Worm (Caenorhabditis elegans) whole organism, young adult: ENCODE results near the gene C18H7.6.
A peak's percentile ranks its signal among the peaks of the same experiment; 100 is the strongest.

Source experiments
- B0019.2 ChIP-seq: fragments of 200-800 bp; sonication (Bioruptor generic); conservative IDR thresholded peaks from 2 replicates; pipeline ENCODE4 v1.3.6; 2022; ENCODE audit warnings: missing genetic modification reagents, missing genetic modification characterization, missing compliant biosample characterization
- F49E8.2 ChIP-seq: sonication (generic microtip); optimal IDR thresholded peaks from 3 replicates; lab custom pipeline; 2017; ENCODE audit warnings: missing genetic modification characterization, mild to moderate bottlenecking, missing compliant biosample characterization, antibody characterized with exemption, moderate library complexity; ENCODE audit not compliant: insufficient read depth
- F55B11.4 ChIP-seq: sonication (generic microtip); optimal IDR thresholded peaks from 2 replicates; lab custom pipeline; 2016; ENCODE audit warnings: missing compliant biosample characterization, missing genetic modification characterization, borderline replicate concordance; ENCODE audit not compliant: insufficient read depth
- F57A8.1 ChIP-seq: fragments of 200-800 bp; sonication (Bioruptor generic); optimal IDR thresholded peaks from 2 replicates; lab custom pipeline; 2018; ENCODE audit warnings: mild to moderate bottlenecking, missing genetic modification characterization, moderate library complexity, missing compliant biosample characterization
- Y67H2A.10 ChIP-seq: fragments of 200-800 bp; sonication (Bioruptor generic); conservative IDR thresholded peaks from 2 replicates; pipeline ENCODE4 v1.3.6; 2022; ENCODE audit warnings: missing genetic modification reagents, missing genetic modification characterization, missing compliant biosample characterization
- ama-1 ChIP-seq, 3 experiments: fragments of 150-350 bp in 1 of 3; sonication (generic microtip) in 2 of 3; optimal IDR thresholded peaks; 2 replicates each; lab custom pipeline; 2014 to 2018; ENCODE audit warnings: missing biosample characterization in 2 of 3, missing genetic modification characterization in 2 of 3, missing genetic modification reagents in 2 of 3
- aptf-2 ChIP-seq: fragments of 200-800 bp; sonication (Bioruptor generic); conservative IDR thresholded peaks from 2 replicates; pipeline ENCODE4 v1.3.6; 2022; ENCODE audit warnings: missing genetic modification reagents, missing genetic modification characterization, missing compliant biosample characterization
- aptf-3 ChIP-seq: fragments of 200-800 bp; sonication (Bioruptor generic); IDR thresholded peaks from 2 replicates; pipeline ENCODE4 v1.3.6; 2022; ENCODE audit warnings: missing genetic modification characterization, missing compliant biosample characterization
- ccch-3 ChIP-seq: fragments of 200-800 bp; sonication (Bioruptor generic); optimal IDR thresholded peaks from 2 replicates; lab custom pipeline; 2018; ENCODE audit warnings: mild to moderate bottlenecking, missing genetic modification characterization, missing compliant biosample characterization
- cebp-1 ChIP-seq, 2 experiments: fragments of 200-800 bp in 1 of 2; sonication (Bioruptor generic) in 1 of 2; sonication (generic microtip) in 1 of 2; IDR thresholded peaks in 1 of 2; optimal IDR thresholded peaks in 1 of 2; 2 replicates each; pipeline versions ENCODE4 v1.3.6 to Lab custom; 2017 to 2022; ENCODE audit warnings: missing compliant biosample characterization in 2 of 2, missing genetic modification characterization in 2 of 2, mild to moderate bottlenecking in 1 of 2, missing genetic modification reagents in 1 of 2, moderate library complexity in 1 of 2
- ceh-40 ChIP-seq: fragments of 200-800 bp; sonication (Bioruptor generic); IDR thresholded peaks from 2 replicates; pipeline ENCODE4 v1.3.6; 2022; ENCODE audit warnings: missing genetic modification characterization, missing compliant biosample characterization
- ceh-91 ChIP-seq: fragments of 200-800 bp; sonication (Bioruptor generic); IDR thresholded peaks from 2 replicates; pipeline ENCODE4 v1.3.6; 2022; ENCODE audit warnings: missing genetic modification reagents, missing genetic modification characterization, missing compliant biosample characterization
- him-1 ChIP-seq: sonication (generic microtip); optimal IDR thresholded peaks from 2 replicates; lab custom pipeline; 2016; ENCODE audit warnings: missing genotype, missing genetic modification reagents, missing genetic modification characterization, missing compliant biosample characterization
- lin-26 ChIP-seq: fragments of 200-800 bp; sonication (Bioruptor generic); IDR thresholded peaks from 2 replicates; pipeline ENCODE4 v1.3.6; 2022; ENCODE audit warnings: missing genetic modification reagents, missing genetic modification characterization, missing compliant biosample characterization
- lin-54 ChIP-seq: fragments of 200-800 bp; sonication (Bioruptor generic); optimal IDR thresholded peaks from 2 replicates; lab custom pipeline; 2018; ENCODE audit warnings: mild to moderate bottlenecking, missing genetic modification characterization, missing compliant biosample characterization
- lir-1 ChIP-seq: fragments of 200-800 bp; sonication (Bioruptor generic); conservative IDR thresholded peaks from 2 replicates; pipeline ENCODE4 v1.3.6; 2022; ENCODE audit warnings: missing genetic modification reagents, missing genetic modification characterization, missing compliant biosample characterization
- lsl-1 ChIP-seq: fragments of 200-800 bp; sonication (Bioruptor generic); optimal IDR thresholded peaks from 2 replicates; lab custom pipeline; 2018; ENCODE audit warnings: mild to moderate bottlenecking, missing genetic modification characterization, moderate library complexity, missing compliant biosample characterization
- madf-6 ChIP-seq: fragments of 200-800 bp; sonication (Bioruptor generic); IDR thresholded peaks from 2 replicates; pipeline ENCODE4 v1.3.6; 2022; ENCODE audit warnings: missing genetic modification reagents, missing genetic modification characterization, missing compliant biosample characterization
- madf-8 ChIP-seq: fragments of 200-800 bp; sonication (Bioruptor generic); conservative IDR thresholded peaks from 2 replicates; pipeline ENCODE4 v1.3.6; 2022; ENCODE audit warnings: missing genetic modification reagents, missing genetic modification characterization, missing compliant biosample characterization
- mxl-1 ChIP-seq: sonication (generic microtip); optimal IDR thresholded peaks from 2 replicates; lab custom pipeline; 2016; ENCODE audit warnings: missing genetic modification characterization, missing compliant biosample characterization
- nfya-2 ChIP-seq: fragments of 200-800 bp; sonication (Bioruptor generic); IDR thresholded peaks from 2 replicates; pipeline ENCODE4 v1.3.6; 2022; ENCODE audit warnings: missing genetic modification reagents, missing genetic modification characterization, missing compliant biosample characterization
- nhr-120 ChIP-seq: fragments of 200-800 bp; sonication (Bioruptor generic); IDR thresholded peaks from 2 replicates; pipeline ENCODE4 v1.3.6; 2022; ENCODE audit warnings: missing genetic modification characterization, missing compliant biosample characterization
- nhr-80 ChIP-seq: sonication (generic microtip); optimal IDR thresholded peaks from 2 replicates; lab custom pipeline; 2016; ENCODE audit warnings: missing genetic modification characterization, missing compliant biosample characterization
- pha-4 ChIP-seq: fragments of 150-350 bp; sonication (generic microtip); optimal IDR thresholded peaks from 2 replicates; lab custom pipeline; 2014; ENCODE audit warnings: missing biosample characterization, missing genetic modification reagents, missing genetic modification characterization
- rec-8 ChIP-seq, 2 experiments: sonication (generic microtip); optimal IDR thresholded peaks; 2 replicates each; lab custom pipeline; 2016; ENCODE audit warnings: mild to moderate bottlenecking in 2 of 2, missing genetic modification characterization in 2 of 2, missing genetic modification reagents in 2 of 2, missing genotype in 2 of 2, missing biosample characterization in 1 of 2, missing compliant biosample characterization in 1 of 2, moderate library complexity in 1 of 2
- rpc-1 ChIP-seq, 2 experiments: fragments of 150-350 bp in 1 of 2; sonication (generic microtip) in 1 of 2; optimal IDR thresholded peaks; 2 replicates each; lab custom pipeline; 2014 to 2018; ENCODE audit warnings: missing biosample characterization in 1 of 2, missing genetic modification characterization in 1 of 2, missing genetic modification reagents in 1 of 2, missing genotype in 1 of 2
- sea-2 ChIP-seq: fragments of 200-800 bp; sonication (Bioruptor generic); IDR thresholded peaks from 2 replicates; pipeline ENCODE4 v1.3.6; 2022; ENCODE audit warnings: missing genetic modification characterization, missing compliant biosample characterization
- somi-1 ChIP-seq: fragments of 200-800 bp; sonication (Bioruptor generic); optimal IDR thresholded peaks from 2 replicates; lab custom pipeline; 2018; ENCODE audit warnings: mild to moderate bottlenecking, missing genetic modification characterization, missing compliant biosample characterization
- zfh-2 ChIP-seq: fragments of 200-800 bp; sonication (Bioruptor generic); conservative IDR thresholded peaks from 2 replicates; pipeline ENCODE4 v1.3.6; 2022; ENCODE audit warnings: missing genetic modification reagents, missing genetic modification characterization, missing compliant biosample characterization
- zim-3 ChIP-seq: sonication (generic microtip); optimal IDR thresholded peaks from 2 replicates; lab custom pipeline; 2017; ENCODE audit warnings: mild to moderate bottlenecking, missing genetic modification characterization, moderate library complexity, missing compliant biosample characterization
- ztf-25 ChIP-seq: fragments of 200-800 bp; sonication (Bioruptor generic); IDR thresholded peaks from 2 replicates; pipeline ENCODE4 v1.3.6; 2022; ENCODE audit warnings: missing genetic modification reagents, missing genetic modification characterization, missing compliant biosample characterization

The C18H7.6 gene

DNA sequence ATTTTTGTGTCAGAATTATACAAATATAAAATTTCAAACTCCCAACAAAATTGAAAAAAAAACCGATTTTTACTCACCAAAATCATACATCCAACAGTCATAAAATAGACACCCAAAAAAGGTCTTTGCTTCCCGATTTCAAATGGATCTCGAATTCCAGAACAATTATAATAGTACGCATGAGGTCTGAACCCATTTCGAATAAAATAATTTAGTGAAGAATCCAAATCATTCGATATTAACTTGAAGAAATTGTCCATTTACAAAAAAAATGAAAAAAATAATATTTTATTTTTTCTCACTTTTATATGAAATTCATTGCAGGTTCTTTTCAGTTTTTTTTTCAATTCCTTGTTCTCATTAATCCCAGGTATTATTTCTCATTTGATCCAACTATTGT lies 9.3 kb upstream of the C18H7.6 start, which contains the start of gene srt-59:
TSS of gene srt-59 (minus strand) at position 101 of the 400 bp plus-strand sequence.
- TF ChIP-seq ccch-3 (GFP tag; lab: Kevin White, UChicago): no peak
- no peak for TF ChIP-seq ztf-25 (GFP tag; lab: Robert Waterston, UW)
- no peak for TF ChIP-seq lsl-1 (GFP tag; lab: Kevin White, UChicago)
- TF ChIP-seq F55B11.4 (tag; lab: Kevin White, UChicago): no peak
- no peak for TF ChIP-seq F49E8.2 (tag; lab: Kevin White, UChicago)
- no peak for TF ChIP-seq nfya-2 (GFP tag; lab: Robert Waterston, UW)
- no peak for TF ChIP-seq mxl-1 (tag; lab: Kevin White, UChicago)
- no peak for TF ChIP-seq him-1 (tag; lab: Kevin White, UChicago)
- no peak for TF ChIP-seq lin-26 (GFP tag; lab: Robert Waterston, UW)
- no peak for TF ChIP-seq somi-1 (GFP tag; lab: Kevin White, UChicago)
- no peak for TF ChIP-seq F57A8.1
- TF ChIP-seq zim-3 (tag; lab: Kevin White, UChicago): no peak
- no peak for TF ChIP-seq pha-4 (tag; lab: Kevin White, UChicago)
- TF ChIP-seq nhr-120 (GFP tag; lab: Robert Waterston, UW): no peak
- TF ChIP-seq ceh-91: no peak
- TF ChIP-seq madf-6 (GFP tag; lab: Robert Waterston, UW): no peak
- TF ChIP-seq, all 124 proteins: peak for 0

ce11 chrIV:596292-596952 lies 4.1 kb upstream of the C18H7.6 start, which contains the start of the genes C18H7.7 and C18H7.11:
TSS of gene C18H7.7 (minus strand) at chrIV:596392.
TSS of gene C18H7.11 (plus strand) at chrIV:596902.
- TF ChIP-seq cebp-1 (GFP tag; IDR thresholded peaks at IDR 0.05; lab: Robert Waterston, UW) (no peak), cebp-1 (tag; optimal IDR thresholded peaks at IDR 0.05; lab: Kevin White, UChicago) (no peak), nhr-80 (tag; lab: Kevin White, UChicago) (peak; percentile 21)

DNA sequence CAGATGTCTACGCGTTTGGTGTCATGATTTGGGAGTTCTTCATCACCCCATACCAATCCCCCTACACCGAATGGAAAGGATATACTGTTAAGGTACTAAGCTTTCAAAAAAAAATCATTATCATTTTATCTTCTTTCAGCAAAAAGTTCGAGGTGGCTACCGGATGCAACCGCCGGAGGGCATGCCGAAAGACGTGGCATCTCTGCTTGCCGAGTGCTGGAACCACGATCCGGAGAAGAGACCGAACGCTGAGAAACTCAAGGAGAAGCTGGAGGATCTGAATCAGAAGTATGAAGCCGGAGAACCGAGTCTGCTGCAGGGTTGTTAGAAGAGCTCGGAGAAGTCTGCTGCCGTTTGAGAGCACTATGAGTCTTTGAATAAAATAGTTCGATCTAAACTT lies 2.6 kb upstream of the C18H7.6 start:
- TF ChIP-seq zfh-2 (GFP tag; lab: Robert Waterston, UW): peak; percentile 61; the same call in 1 of the 2 replicates
- no peak for TF ChIP-seq aptf-3 (GFP tag; lab: Robert Waterston, UW)

DNA sequence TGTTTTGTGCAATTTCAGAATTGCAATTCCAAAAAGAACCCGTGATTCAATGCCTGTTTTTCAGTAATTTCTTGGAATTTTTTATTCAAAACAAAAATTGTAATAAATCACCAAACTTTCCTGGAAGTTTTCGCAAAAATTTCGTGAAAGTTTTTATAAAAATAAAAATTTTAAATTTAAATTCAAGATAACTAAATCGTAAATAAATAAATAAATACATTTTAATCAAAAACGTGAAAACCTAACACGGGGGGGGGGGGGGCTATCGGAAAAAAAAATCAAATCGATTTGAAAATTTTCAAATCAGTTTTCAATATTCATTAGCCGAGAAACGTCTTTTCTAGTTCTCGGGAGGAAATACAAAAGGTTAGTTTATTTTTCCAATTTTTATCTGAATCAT lies 744 bp upstream of the C18H7.6 start, which contains the start of gene C18H7.4:
TSS of gene C18H7.4 (plus strand) at position 301 of the 400 bp plus-strand sequence.
- TF ChIP-seq madf-8: no peak
- TF ChIP-seq B0019.2 (GFP tag; lab: Robert Waterston, UW): no peak
- no peak for TF ChIP-seq sea-2 (GFP tag; lab: Robert Waterston, UW)
- TF ChIP-seq ztf-25 (GFP tag; lab: Robert Waterston, UW): no peak
- no peak for TF ChIP-seq lin-26 (GFP tag; lab: Robert Waterston, UW)
- TF ChIP-seq ceh-40: no peak
- TF ChIP-seq ama-1 (optimal IDR thresholded peaks at IDR 0.05; lab: Kevin White, UChicago): no peak
- no peak for TF ChIP-seq ama-1 (GFP tag; optimal IDR thresholded peaks at IDR 0.05; lab: Kevin White, UChicago)
- TF ChIP-seq lin-54: no peak
- no peak for TF ChIP-seq lir-1 (GFP tag; lab: Robert Waterston, UW)
- no peak for TF ChIP-seq rec-8 (tag; optimal IDR thresholded peaks at IDR 0.05; lab: Kevin White, UChicago)
- TF ChIP-seq aptf-2 (GFP tag; lab: Robert Waterston, UW): no peak
- TF ChIP-seq Y67H2A.10 (GFP tag; lab: Robert Waterston, UW): no peak
- TF ChIP-seq rpc-1 (optimal IDR thresholded peaks at IDR 0.05; lab: Kevin White, UChicago): no peak
- no peak for TF ChIP-seq rpc-1 (tag; optimal IDR thresholded peaks at IDR 0.05; lab: Kevin White, UChicago)
- TF ChIP-seq, all 124 proteins: peak for 0
